Worm (Caenorhabditis elegans): ENCODE measurements around the gene spp-11.

- TF ChIP-seq sem-4 (tag; optimal IDR thresholded peaks at IDR 0.05) (no peak), nhr-21 (tag; optimal IDR thresholded peaks at IDR 0.05) (no peak), Y55F3AM.14 (GFP tag; optimal IDR thresholded peaks at IDR 0.05) (no peak), nhr-12 (tag; optimal IDR thresholded peaks at IDR 0.05) (no peak), unc-62 (GFP tag; optimal IDR thresholded peaks at IDR 0.05) (no peak), nhr-11 (tag; optimal IDR thresholded peaks at IDR 0.05) (no peak), aly-2 (tag; optimal IDR thresholded peaks at IDR 0.05) (no peak), elt-3 (tag; optimal IDR thresholded peaks at IDR 0.05) (no peak), ztf-4 (tag; optimal IDR thresholded peaks at IDR 0.05) (no peak), mdl-1 (tag; optimal IDR thresholded peaks at IDR 0.05) (no peak), unc-39 (tag; optimal IDR thresholded peaks at IDR 0.05) (no peak)
Observed at ce11 chrII:6391195-6391594, 16.0 kb downstream of the spp-11 start, which contains the start of gene F58F12.3.
